Fruit fly (Drosophila melanogaster): ENCODE results near the gene Srrm234.

dm6 chr3L:1626924-1627323 is 37.9 kb downstream of the Srrm234 start:
- TF ChIP-seq Sox14 (GFP tag; optimal IDR thresholded peaks at IDR 0.05) (no peak), Hr38 (GFP tag; optimal IDR thresholded peaks at IDR 0.05) (no peak)
